Worm (Caenorhabditis elegans) whole organism, L3 larva: ENCODE data around the gene F18A1.7.

ENCODE experiments used
- nhr-28 ChIP-seq: fragments of 150-350 bp; optimal IDR thresholded peaks from 2 replicates; lab custom pipeline; 2014; ENCODE audit warnings: missing biosample characterization, missing genetic modification characterization
- pha-4 ChIP-seq: fragments of 150-350 bp; optimal IDR thresholded peaks from 2 replicates; lab custom pipeline; 2014; ENCODE audit warnings: missing biosample characterization, missing genetic modification reagents, missing genetic modification characterization

DNA sequence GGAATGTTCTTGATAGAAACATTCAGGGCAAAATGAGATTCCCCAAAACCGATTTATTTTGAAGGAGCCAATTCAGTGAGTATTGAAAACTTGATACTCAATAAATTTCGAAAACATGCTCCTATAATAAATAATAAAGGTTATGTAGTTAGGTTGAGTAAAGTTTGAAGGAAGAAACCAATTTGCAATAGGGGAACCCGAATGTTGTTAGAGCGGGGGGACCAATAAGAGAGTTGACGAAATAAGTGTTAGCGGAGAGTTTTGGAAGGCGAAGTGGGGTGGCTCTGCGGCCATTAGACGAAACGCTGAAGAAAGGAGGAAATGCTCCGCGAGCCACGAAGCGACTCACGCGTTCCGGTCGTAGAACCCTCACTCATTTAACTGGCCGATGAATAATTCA, 38.6 kb downstream of the F18A1.7 start:
- TF ChIP-seq pha-4 (tag; lab: Kevin White, UChicago) (no peak), nhr-28 (no peak)
